Fruit fly (Drosophila melanogaster): ENCODE data around the gene Gel.

Gel gene

dm6 chr3R:4284376-4284953 is 49.4 kb downstream of the Gel start:
- no peak for TF ChIP-seq Met (GFP tag; optimal IDR thresholded peaks at IDR 0.05)
- TF ChIP-seq CG6163 (GFP tag; IDR thresholded peaks at IDR 0.05) = no peak
- no peak for TF ChIP-seq cyc (GFP tag; optimal IDR thresholded peaks at IDR 0.05)
- no peak for TF ChIP-seq Ets96B (tag; optimal IDR thresholded peaks at IDR 0.05)
- no peak for TF ChIP-seq Eip78C (GFP tag)
- TF ChIP-seq ss (GFP tag; optimal IDR thresholded peaks at IDR 0.05) = no peak
- TF ChIP-seq Lpt (GFP tag; optimal IDR thresholded peaks at IDR 0.05) = no peak

Data from whole organism, prepupa.